Worm (Caenorhabditis elegans) whole organism, L1 larva: ENCODE results near the gene C54D10.10.

Experiments used
- C16A3.4 ChIP-seq: fragments of 150-350 bp; optimal IDR thresholded peaks from 2 replicates; lab custom pipeline; 2014; ENCODE audit warnings: missing biosample characterization, missing genetic modification characterization
- F16B12.6 ChIP-seq: fragments of 150-350 bp; optimal IDR thresholded peaks from 2 replicates; lab custom pipeline; 2014; ENCODE audit warnings: missing biosample characterization, missing genetic modification characterization
- aha-1 ChIP-seq: fragments of 150-350 bp; optimal IDR thresholded peaks from 2 replicates; lab custom pipeline; 2014; ENCODE audit warnings: missing biosample characterization, missing genetic modification characterization
- alr-1 ChIP-seq: fragments of 200-800 bp; sonication (Bioruptor generic); optimal IDR thresholded peaks from 2 replicates; lab custom pipeline; 2018; ENCODE audit warnings: borderline replicate concordance, mild to moderate bottlenecking, missing genetic modification characterization, missing compliant biosample characterization
- aly-2 ChIP-seq: fragments of 150-350 bp; optimal IDR thresholded peaks from 2 replicates; lab custom pipeline; 2014; ENCODE audit warnings: missing biosample characterization, missing genetic modification characterization
- blmp-1 ChIP-seq: fragments of 150-350 bp; optimal IDR thresholded peaks from 2 replicates; lab custom pipeline; 2014; ENCODE audit warnings: missing biosample characterization, missing genetic modification characterization
- ceh-63 ChIP-seq: fragments of 200-800 bp; sonication (Bioruptor generic); optimal IDR thresholded peaks from 2 replicates; lab custom pipeline; 2018; ENCODE audit warnings: mild to moderate bottlenecking, missing genetic modification characterization, missing compliant biosample characterization
- ceh-82 ChIP-seq, 3 experiments: fragments of 150-350 bp in 1 of 3; sonication (generic microtip) in 2 of 3; optimal IDR thresholded peaks; 2 replicates each; lab custom pipeline; 2014 to 2017; ENCODE audit warnings: missing biosample characterization in 3 of 3, missing genetic modification characterization in 3 of 3
- ces-1 ChIP-seq: fragments of 150-350 bp; optimal IDR thresholded peaks from 2 replicates; lab custom pipeline; 2014; ENCODE audit warnings: missing biosample characterization, missing genetic modification reagents, missing genetic modification characterization
- efl-1 ChIP-seq, 4 experiments: fragments of 150-350 bp; optimal IDR thresholded peaks in 3 of 4; peaks in 1 of 4; 1 replicate in 1 of 4; 2 replicates in 3 of 4; lab custom pipeline; 2014; ENCODE audit warnings: missing biosample characterization in 2 of 4, missing genetic modification characterization in 2 of 4, missing genetic modification reagents in 2 of 4
- efl-3 ChIP-seq: fragments of 200-800 bp; sonication (Bioruptor generic); optimal IDR thresholded peaks from 2 replicates; lab custom pipeline; 2018; ENCODE audit warnings: mild to moderate bottlenecking, missing genetic modification characterization, missing compliant biosample characterization
- egl-13 ChIP-seq: sonication (generic microtip); optimal IDR thresholded peaks from 2 replicates; lab custom pipeline; 2016; ENCODE audit warnings: missing genotype, missing genetic modification reagents, missing genetic modification characterization, missing compliant biosample characterization
- egl-27 ChIP-seq, 2 experiments: fragments of 150-350 bp in 1 of 2; sonication (generic microtip); optimal IDR thresholded peaks; 3 replicates each; lab custom pipeline; 2017 to 2018; ENCODE audit warnings: missing biosample characterization in 2 of 2, missing genetic modification characterization in 2 of 2, missing genetic modification reagents in 2 of 2
- elt-2 ChIP-seq: sonication (generic microtip); optimal IDR thresholded peaks from 2 replicates; lab custom pipeline; 2016; ENCODE audit warnings: missing genetic modification characterization, mild to moderate bottlenecking, inconsistent platforms, missing compliant biosample characterization, missing genetic modification reagents
- elt-3 ChIP-seq, 6 experiments: fragments of 150-350 bp in 1 of 6; sonication (generic microtip); optimal IDR thresholded peaks; 2 replicates each; lab custom pipeline; 2017 to 2018; ENCODE audit warnings: missing biosample characterization in 6 of 6, missing genetic modification characterization in 6 of 6, inconsistent platforms in 1 of 6
- fkh-10 ChIP-seq: sonication (generic microtip); optimal IDR thresholded peaks from 2 replicates; lab custom pipeline; 2017; ENCODE audit warnings: missing biosample characterization, missing genetic modification reagents, missing genetic modification characterization
- fos-1 ChIP-seq: fragments of 150-350 bp; optimal IDR thresholded peaks from 2 replicates; lab custom pipeline; 2014; ENCODE audit warnings: missing biosample characterization, missing genetic modification characterization
- grh-1 ChIP-seq: fragments of 200-800 bp; sonication (Bioruptor generic); IDR thresholded peaks from 2 replicates; pipeline ENCODE4 v1.3.6; 2022; ENCODE audit warnings: missing genetic modification reagents, missing genetic modification characterization, missing compliant biosample characterization
- isw-1 ChIP-seq: fragments of 200-800 bp; sonication (Bioruptor generic); IDR thresholded peaks from 2 replicates; pipeline ENCODE4 v1.3.6; 2022; ENCODE audit warnings: missing genetic modification characterization, missing compliant biosample characterization
- jun-1 ChIP-seq: fragments of 150-350 bp; optimal IDR thresholded peaks from 2 replicates; lab custom pipeline; 2014; ENCODE audit warnings: missing biosample characterization, missing genetic modification reagents, missing genetic modification characterization
- lin-14 ChIP-seq: fragments of 200-800 bp; sonication (Bioruptor generic); optimal IDR thresholded peaks from 2 replicates; lab custom pipeline; 2018; ENCODE audit warnings: mild to moderate bottlenecking, missing genetic modification characterization, moderate library complexity, missing compliant biosample characterization
- lin-15B ChIP-seq: fragments of 150-350 bp; sonication (generic microtip); optimal IDR thresholded peaks from 3 replicates; lab custom pipeline; 2014; ENCODE audit warnings: missing biosample characterization, missing genetic modification characterization
- lin-35 ChIP-seq, 2 experiments: fragments of 150-350 bp; optimal IDR thresholded peaks; 2 replicates each; lab custom pipeline; 2014; ENCODE audit warnings: missing biosample characterization in 2 of 2, missing genetic modification characterization in 2 of 2, missing genetic modification reagents in 2 of 2
- lin-39 ChIP-seq: fragments of 150-350 bp; optimal IDR thresholded peaks from 2 replicates; lab custom pipeline; 2014; ENCODE audit warnings: missing biosample characterization, missing genetic modification reagents, missing genetic modification characterization
- lsy-2 ChIP-seq, 2 experiments: fragments of 150-350 bp; optimal IDR thresholded peaks; 2 replicates each; lab custom pipeline; 2014; ENCODE audit warnings: missing biosample characterization in 2 of 2, missing genetic modification characterization in 2 of 2
- mab-9 ChIP-seq: fragments of 200-800 bp; sonication (Bioruptor generic); IDR thresholded peaks from 2 replicates; pipeline ENCODE4 v1.3.6; 2022; ENCODE audit warnings: missing genetic modification reagents, missing genetic modification characterization, missing compliant biosample characterization
- mdl-1 ChIP-seq, 2 experiments: fragments of 150-350 bp; optimal IDR thresholded peaks; 2 replicates each; lab custom pipeline; 2014 to 2017; ENCODE audit warnings: missing biosample characterization in 2 of 2, missing genetic modification characterization in 2 of 2, inconsistent platforms in 1 of 2
- mef-2 ChIP-seq: fragments of 150-350 bp; optimal IDR thresholded peaks from 2 replicates; lab custom pipeline; 2014; ENCODE audit warnings: missing biosample characterization, missing genetic modification characterization
- nhr-20 ChIP-seq: sonication (generic microtip); optimal IDR thresholded peaks from 2 replicates; lab custom pipeline; 2016; ENCODE audit warnings: mild to moderate bottlenecking, missing genetic modification characterization, missing compliant biosample characterization
- nhr-47 ChIP-seq: sonication (generic microtip); optimal IDR thresholded peaks from 2 replicates; lab custom pipeline; 2016; ENCODE audit warnings: mild to moderate bottlenecking, missing genetic modification characterization, moderate library complexity, missing compliant biosample characterization
- nhr-71 ChIP-seq: sonication (generic microtip); optimal IDR thresholded peaks from 2 replicates; lab custom pipeline; 2016; ENCODE audit warnings: mild to moderate bottlenecking, missing genetic modification characterization, moderate library complexity, missing compliant biosample characterization
- nhr-77 ChIP-seq: fragments of 150-350 bp; optimal IDR thresholded peaks from 2 replicates; lab custom pipeline; 2014; ENCODE audit warnings: missing biosample characterization, missing genetic modification characterization
- nhr-90 ChIP-seq: sonication (generic microtip); optimal IDR thresholded peaks from 2 replicates; lab custom pipeline; 2016; ENCODE audit warnings: mild to moderate bottlenecking, missing genetic modification characterization, missing compliant biosample characterization; ENCODE audit not compliant: poor library complexity
- pag-3 ChIP-seq: sonication (generic microtip); optimal IDR thresholded peaks from 2 replicates; lab custom pipeline; 2017; ENCODE audit warnings: missing genetic modification characterization, mild to moderate bottlenecking, missing compliant biosample characterization, antibody characterized with exemption, borderline replicate concordance; ENCODE audit not compliant: insufficient read depth
- pax-3 ChIP-seq: fragments of 200-800 bp; sonication (Bioruptor generic); optimal IDR thresholded peaks from 2 replicates; lab custom pipeline; 2018; ENCODE audit warnings: mild to moderate bottlenecking, missing genetic modification characterization, moderate library complexity, missing compliant biosample characterization
- pqm-1 ChIP-seq: sonication (generic microtip); optimal IDR thresholded peaks from 3 replicates; lab custom pipeline; 2017; ENCODE audit warnings: missing biosample characterization, missing genetic modification characterization
- snpc-4 ChIP-seq: fragments of 150-350 bp; optimal IDR thresholded peaks from 2 replicates; lab custom pipeline; 2014; ENCODE audit warnings: missing biosample characterization, missing genetic modification characterization
- snu-23 ChIP-seq: sonication (generic microtip); optimal IDR thresholded peaks from 2 replicates; lab custom pipeline; 2016; ENCODE audit warnings: missing genetic modification characterization, missing compliant biosample characterization
- sptf-1 ChIP-seq: fragments of 150-350 bp; optimal IDR thresholded peaks from 2 replicates; lab custom pipeline; 2014; ENCODE audit warnings: missing biosample characterization, missing genetic modification characterization
- sup-37 ChIP-seq: fragments of 200-800 bp; sonication (Bioruptor generic); optimal IDR thresholded peaks from 2 replicates; lab custom pipeline; 2018; ENCODE audit warnings: mild to moderate bottlenecking, missing genetic modification characterization, missing compliant biosample characterization
- swsn-7 ChIP-seq: sonication (generic microtip); optimal IDR thresholded peaks from 2 replicates; lab custom pipeline; 2016; ENCODE audit warnings: missing genetic modification characterization, missing compliant biosample characterization
- tlp-1 ChIP-seq: fragments of 150-350 bp; optimal IDR thresholded peaks from 2 replicates; lab custom pipeline; 2014; ENCODE audit warnings: missing biosample characterization, missing genetic modification characterization
- unc-130 ChIP-seq: fragments of 150-350 bp; optimal IDR thresholded peaks from 2 replicates; lab custom pipeline; 2017; ENCODE audit warnings: missing biosample characterization, missing genetic modification characterization, inconsistent platforms
- unc-30 ChIP-seq: sonication (generic microtip); optimal IDR thresholded peaks from 2 replicates; lab custom pipeline; 2017; ENCODE audit warnings: missing biosample characterization, missing genetic modification characterization
- unc-98 ChIP-seq: fragments of 200-800 bp; sonication (Bioruptor generic); IDR thresholded peaks from 2 replicates; pipeline ENCODE4 v1.3.6; 2022; ENCODE audit warnings: missing genetic modification characterization, missing compliant biosample characterization
- vab-15 ChIP-seq: sonication (generic microtip); optimal IDR thresholded peaks from 2 replicates; lab custom pipeline; 2017; ENCODE audit warnings: missing genotype, mild to moderate bottlenecking, missing genetic modification characterization, missing compliant biosample characterization
- xbp-1 ChIP-seq: sonication (generic microtip); optimal IDR thresholded peaks from 2 replicates; lab custom pipeline; 2016; ENCODE audit warnings: missing genetic modification characterization, missing compliant biosample characterization
- zip-4 ChIP-seq: fragments of 200-800 bp; sonication (Bioruptor generic); optimal IDR thresholded peaks from 2 replicates; lab custom pipeline; 2018; ENCODE audit warnings: mild to moderate bottlenecking, missing genetic modification characterization, moderate library complexity, missing compliant biosample characterization
- ztf-4 ChIP-seq: fragments of 150-350 bp; optimal IDR thresholded peaks from 2 replicates; lab custom pipeline; 2014; ENCODE audit warnings: missing biosample characterization, missing genetic modification characterization

Gene C54D10.10

ce11 chrV:12449902-12450301 is at the start of gene C54D10.10:
C54D10.10 (minus strand) TSS chrV:12450002.
- TF ChIP-seq vab-15 (tag; lab: Kevin White, UChicago): no peak
- no peak for TF ChIP-seq grh-1 (GFP tag; lab: Robert Waterston, UW)
- no peak for TF ChIP-seq pag-3 (tag; lab: Kevin White, UChicago)

ce11 chrV:12497725-12498263 is 48.0 kb upstream of the C54D10.10 start, which contains the start of the genes W04D2.4 and rbm-25:
W04D2.4 (minus strand) TSS chrV:12497755.
rbm-25 (plus strand) TSS chrV:12498213.
- TF ChIP-seq mab-9 (GFP tag; lab: Robert Waterston, UW) (0 out of 2 replicates have a peak, but pooled peaks have one; percentile 25), efl-1 (optimal IDR thresholded peaks at IDR 0.05; lab: Kevin White, UChicago) (peak; percentile 74 to 83), efl-1 (GFP tag; optimal IDR thresholded peaks at IDR 0.05 in 1 of 2; lab: Kevin White, UChicago) (peak; percentile 78 to 98), nhr-47 (peak; percentile 92), zip-4 (GFP tag; lab: Kevin White, UChicago) (peak; percentile 5), pax-3 (peak; percentile 64), nhr-90 (tag; lab: Kevin White, UChicago) (peak; percentile 86), jun-1 (peak; percentile 70), ceh-63 (GFP tag; lab: Kevin White, UChicago) (no peak), alr-1 (tag; lab: Kevin White, UChicago) (no peak), swsn-7 (tag; lab: Kevin White, UChicago) (peak; percentile 90), ztf-4 (tag; lab: Kevin White, UChicago) (peak; percentile 57), egl-27 (tag; optimal IDR thresholded peaks at IDR 0.05; lab: Kevin White, UChicago) (no peak), tlp-1 (tag; lab: Kevin White, UChicago) (no peak), snu-23 (GFP tag; lab: Kevin White, UChicago) (peak; percentile 90), sup-37 (no peak), lin-15B (tag; lab: Kevin White, UChicago) (peak; percentile 23), elt-3 (tag; optimal IDR thresholded peaks at IDR 0.05; lab: Kevin White, UChicago) (peak in 2 of 6 experiments; percentile 56 to 73), blmp-1 (tag; lab: Kevin White, UChicago) (peak; percentile 80), lin-35 (GFP tag; optimal IDR thresholded peaks at IDR 0.05; lab: Kevin White, UChicago) (peak; percentile 76 to 85), elt-2 (tag; lab: Kevin White, UChicago) (peak; percentile 60), xbp-1 (tag; lab: Kevin White, UChicago) (peak; percentile 85), ceh-82 (tag; optimal IDR thresholded peaks at IDR 0.05; lab: Kevin White, UChicago) (peak; percentile 63 to 77 (median 77)), lin-14 (GFP tag; lab: Kevin White, UChicago) (peak; percentile 87), mdl-1 (tag; optimal IDR thresholded peaks at IDR 0.05; lab: Kevin White, UChicago) (peak in 1 of 2 experiments; percentile 69), fos-1 (tag; lab: Kevin White, UChicago) (peak; percentile 57), fkh-10 (GFP tag; lab: Kevin White, UChicago) (no peak), mef-2 (no peak), ces-1 (GFP tag; lab: Kevin White, UChicago) (no peak), lsy-2 (tag; optimal IDR thresholded peaks at IDR 0.05; lab: Kevin White, UChicago) (peak; percentile 87 to 93), efl-3 (GFP tag; lab: Kevin White, UChicago) (no peak), nhr-71 (tag; lab: Kevin White, UChicago) (peak; percentile 92), grh-1 (GFP tag; lab: Robert Waterston, UW) (peak; percentile 67), egl-13 (tag; lab: Kevin White, UChicago) (peak; percentile 71), unc-130 (tag; lab: Kevin White, UChicago) (peak; percentile 81), aha-1 (tag; lab: Kevin White, UChicago) (peak; percentile 23), sptf-1 (tag; lab: Kevin White, UChicago) (no peak), C16A3.4 (tag; lab: Kevin White, UChicago) (peak; percentile 76), isw-1 (GFP tag; lab: Robert Waterston, UW) (peak; percentile 65), unc-30 (tag; lab: Kevin White, UChicago) (no peak), snpc-4 (tag; lab: Kevin White, UChicago) (peak; percentile 94), F16B12.6 (tag; lab: Kevin White, UChicago) (peak; percentile 32), unc-98 (GFP tag; lab: Robert Waterston, UW) (no peak), aly-2 (tag; lab: Kevin White, UChicago) (peak; percentile 25), lin-39 (peak; percentile 81), nhr-20 (peak; percentile 86), nhr-77 (tag; lab: Kevin White, UChicago) (peak; percentile 9), pqm-1 (tag; lab: Kevin White, UChicago) (no peak)
